Fruit fly (Drosophila melanogaster): ENCODE results near the gene SdhBL.

Gene SdhBL

DNA sequence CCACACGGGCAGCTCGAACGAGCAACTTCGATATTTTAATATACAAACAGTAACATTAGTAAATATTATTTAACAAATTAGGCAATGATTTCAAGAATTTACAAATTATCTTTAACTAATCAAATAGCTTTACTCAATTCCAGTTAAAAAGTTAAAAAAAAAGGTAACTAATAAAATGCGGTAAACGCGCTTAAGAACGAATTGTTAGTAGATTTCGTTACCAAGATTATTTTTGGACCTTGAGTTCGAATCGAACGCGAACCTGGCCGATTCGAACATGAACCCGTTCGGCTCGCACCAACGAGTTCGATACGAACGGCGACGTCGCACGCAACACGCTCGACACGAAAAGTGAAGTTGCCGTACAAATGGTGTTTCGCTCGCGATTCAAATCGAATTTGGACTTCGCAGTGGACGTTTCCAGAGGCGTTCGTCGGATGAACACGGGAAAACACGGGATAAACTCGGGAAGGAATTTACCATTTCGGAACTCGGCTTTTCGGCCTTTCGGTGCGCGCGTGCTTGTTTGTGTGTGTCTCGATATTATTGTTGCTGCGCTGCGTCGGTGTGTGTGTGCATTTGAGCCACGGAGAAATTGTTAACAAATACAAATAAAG lies 35.8 kb downstream of the SdhBL start, which contains the start of gene CG43759 (continued):
- TF ChIP-seq CG14860 (GFP tag; IDR thresholded peaks at IDR 0.05; ENCODE audit: partially characterized antibody), result no peak
- TF ChIP-seq gsb (GFP tag; IDR thresholded peaks at IDR 0.05), result no peak
- TF ChIP-seq NfI (GFP tag; optimal IDR thresholded peaks at IDR 0.05), result no peak
- no peak for TF ChIP-seq Camta (GFP tag; optimal IDR thresholded peaks at IDR 0.05)
- TF ChIP-seq chif (GFP tag; optimal IDR thresholded peaks at IDR 0.05), result no peak
- TF ChIP-seq amos (GFP tag; IDR thresholded peaks at IDR 0.05; ENCODE audit: partially characterized antibody), result peak; percentile 23; the same call in 1 of the 2 replicates
- TF ChIP-seq sqz (GFP tag; optimal IDR thresholded peaks at IDR 0.05), result peak; percentile 42
- no peak for TF ChIP-seq stwl (tag; optimal IDR thresholded peaks at IDR 0.05)
- no peak for TF ChIP-seq CG2875 (GFP tag; optimal IDR thresholded peaks at IDR 0.05)
- TF ChIP-seq CG13894 (tag; optimal IDR thresholded peaks at IDR 0.05), result peak; percentile 57
- TF ChIP-seq NK7.1 (GFP tag; optimal IDR thresholded peaks at IDR 0.05), result no peak
- TF ChIP-seq stc (GFP tag; IDR thresholded peaks at IDR 0.05), result peak; percentile 8; the same call in 1 of the 2 replicates
- no peak for TF ChIP-seq inv (GFP tag; IDR thresholded peaks at IDR 0.05; ENCODE audit: partially characterized antibody)
- TF ChIP-seq klu (GFP tag; IDR thresholded peaks at IDR 0.05), result no peak
- TF ChIP-seq Bgb (GFP tag; IDR thresholded peaks at IDR 0.05; ENCODE audit: partially characterized antibody), result peak; percentile 42
- TF ChIP-seq jigr1 (GFP tag; IDR thresholded peaks at IDR 0.05), result no peak
- no peak for TF ChIP-seq CG8388 (GFP tag; optimal IDR thresholded peaks at IDR 0.05)
- TF ChIP-seq slou (GFP tag; optimal IDR thresholded peaks at IDR 0.05), result no peak
- TF ChIP-seq HmgD (GFP tag; optimal IDR thresholded peaks at IDR 0.05), result peak; percentile 15
- TF ChIP-seq CG17186 (GFP tag; optimal IDR thresholded peaks at IDR 0.05), result no peak
- TF ChIP-seq CG4360 (GFP tag; IDR thresholded peaks at IDR 0.05), result 0 out of 2 replicates have a peak, but pooled peaks have one; percentile 10
- TF ChIP-seq CG16815 (GFP tag; optimal IDR thresholded peaks at IDR 0.05), result no peak
- 0 out of 3 replicates have a peak, but pooled peaks have one; percentile 27 for TF ChIP-seq ken (GFP tag; IDR thresholded peaks at IDR 0.05)
- TF ChIP-seq CG7839 (tag; optimal IDR thresholded peaks at IDR 0.05), result no peak
- no peak for TF ChIP-seq CG17359 (tag; optimal IDR thresholded peaks at IDR 0.05)
- TF ChIP-seq CG7271 (tag; optimal IDR thresholded peaks at IDR 0.05), result no peak
- TF ChIP-seq Hand (GFP tag; optimal IDR thresholded peaks at IDR 0.05), result no peak
- TF ChIP-seq lmd (GFP tag; IDR thresholded peaks at IDR 0.05), result no peak
- TF ChIP-seq Lhr (GFP tag; optimal IDR thresholded peaks at IDR 0.05), result no peak
- no peak for TF ChIP-seq Stat92E (GFP tag; optimal IDR thresholded peaks at IDR 0.05)
- TF ChIP-seq CG17385 (GFP tag; optimal IDR thresholded peaks at IDR 0.05), result no peak
- no peak for TF ChIP-seq dpn (GFP tag; optimal IDR thresholded peaks at IDR 0.05)
- no peak for TF ChIP-seq z (GFP tag; IDR thresholded peaks at IDR 0.05)
- peak; percentile 42 for TF ChIP-seq CG8924 (tag; optimal IDR thresholded peaks at IDR 0.05)
- no peak for TF ChIP-seq az2 (GFP tag; optimal IDR thresholded peaks at IDR 0.05)
- TF ChIP-seq dan (GFP tag; IDR thresholded peaks at IDR 0.05), result no peak
- peak; percentile 24 for TF ChIP-seq caup (GFP tag; optimal IDR thresholded peaks at IDR 0.05; ENCODE audit: severe bottlenecking)
- no peak for TF ChIP-seq Spps (tag; optimal IDR thresholded peaks at IDR 0.05)
- no peak for TF ChIP-seq Ets97D (GFP tag; optimal IDR thresholded peaks at IDR 0.05)
- no peak for TF ChIP-seq ac (GFP tag; optimal IDR thresholded peaks at IDR 0.05)
- TF ChIP-seq HLHmδ (GFP tag; optimal IDR thresholded peaks at IDR 0.05), result peak; percentile 56
- no peak for TF ChIP-seq CG8281 (tag; optimal IDR thresholded peaks at IDR 0.05)
- TF ChIP-seq Xbp1 (GFP tag; optimal IDR thresholded peaks at IDR 0.05), result no peak
- TF ChIP-seq scrt (GFP tag; optimal IDR thresholded peaks at IDR 0.05), result peak; percentile 33
- no peak; the same call in 1 of the 2 replicates for TF ChIP-seq crol (GFP tag; IDR thresholded peaks at IDR 0.05)
- TF ChIP-seq prd (optimal IDR thresholded peaks at IDR 0.05), result no peak
- TF ChIP-seq prd (GFP tag; IDR thresholded peaks at IDR 0.05), result no peak
- TF ChIP-seq CG12769 (tag; optimal IDR thresholded peaks at IDR 0.05), result peak; percentile 95
- TF ChIP-seq gem (tag; optimal IDR thresholded peaks at IDR 0.05), result no peak

Data from whole organism, embryonic.